Fruit fly (Drosophila melanogaster): Measurements from ENCODE around the gene CG13639.

Gene CG13639

dm6 chr3R:24875939-24876842 is 16.0 kb upstream of the CG13639 start, which contains the start of gene CG3744 (continued):
- TF ChIP-seq lbe (GFP tag; optimal IDR thresholded peaks at IDR 0.05) (peak; percentile 79), fd64A (GFP tag; optimal IDR thresholded peaks at IDR 0.05) (no peak), Myb (GFP tag; optimal IDR thresholded peaks at IDR 0.05) (peak; percentile 47), rib (GFP tag; IDR thresholded peaks at IDR 0.05) (peak; percentile 90), chinmo (GFP tag; IDR thresholded peaks at IDR 0.05; ENCODE audit: partially characterized antibody) (peak; percentile 94), CG34224 (GFP tag; IDR thresholded peaks at IDR 0.05; ENCODE audit: partially characterized antibody) (peak; percentile 88), CG13624 (GFP tag; optimal IDR thresholded peaks at IDR 0.05) (peak; percentile 67), CG7786 (GFP tag; optimal IDR thresholded peaks at IDR 0.05) (peak; percentile 73), Hr78 (GFP tag; optimal IDR thresholded peaks at IDR 0.05) (no peak), Eip74EF (GFP tag; optimal IDR thresholded peaks at IDR 0.05) (peak in 1 of 2 experiments; percentile 65), croc (GFP tag; conservative IDR thresholded peaks at IDR 0.05) (peak; percentile 79), CG7372 (GFP tag; IDR thresholded peaks at IDR 0.05) (peak; percentile 93), CG15514 (GFP tag; optimal IDR thresholded peaks at IDR 0.05) (peak; percentile 88), CG11560 (tag; IDR thresholded peaks at IDR 0.05) (peak; percentile 72), CG16813 (GFP tag; IDR thresholded peaks at IDR 0.05; ENCODE audit: partially characterized antibody) (peak; percentile 96), mirr (GFP tag; optimal IDR thresholded peaks at IDR 0.05) (peak; percentile 74), Ets97D (GFP tag; optimal IDR thresholded peaks at IDR 0.05) (peak; percentile 60), Ets65A (GFP tag) (peak; percentile 99), CG17612 (GFP tag; IDR thresholded peaks at IDR 0.05) (peak; percentile 87), zf30C (GFP tag; optimal IDR thresholded peaks at IDR 0.05) (peak; percentile 21), CG7928 (GFP tag; optimal IDR thresholded peaks at IDR 0.05) (peak; percentile 63), CG12299 (tag; optimal IDR thresholded peaks at IDR 0.05) (peak; percentile 86), grau (tag; optimal IDR thresholded peaks at IDR 0.05) (peak; percentile 92), phol (tag; optimal IDR thresholded peaks at IDR 0.05) (peak; percentile 90), nau (GFP tag; optimal IDR thresholded peaks at IDR 0.05) (no peak), Hr3 (GFP tag; optimal IDR thresholded peaks at IDR 0.05) (peak; percentile 92), disco-r (GFP tag; optimal IDR thresholded peaks at IDR 0.05) (no peak), ind (GFP tag; optimal IDR thresholded peaks at IDR 0.05) (peak; percentile 93), CG8944 (GFP tag; optimal IDR thresholded peaks at IDR 0.05) (peak; percentile 69), CG1603 (tag; optimal IDR thresholded peaks at IDR 0.05) (peak; percentile 66), tx (GFP tag; optimal IDR thresholded peaks at IDR 0.05) (peak; percentile 63), NFAT (GFP tag; IDR thresholded peaks at IDR 0.05) (peak; percentile 99), cad (GFP tag; optimal IDR thresholded peaks at IDR 0.05) (no peak), CG13296 (GFP tag; optimal IDR thresholded peaks at IDR 0.05) (peak; percentile 90), CG30020 (tag; optimal IDR thresholded peaks at IDR 0.05) (peak; percentile 72), gsb-n (tag; optimal IDR thresholded peaks at IDR 0.05) (peak; percentile 78), CG2712 (tag; optimal IDR thresholded peaks at IDR 0.05) (peak; percentile 94), HLH4C (GFP tag; IDR thresholded peaks at IDR 0.05; ENCODE audit: partially characterized antibody) (peak; percentile 87), CG11695 (GFP tag; IDR thresholded peaks at IDR 0.05) (peak; percentile 89), jumu (GFP tag; optimal IDR thresholded peaks at IDR 0.05) (peak; percentile 67), Chrac-16 (GFP tag; optimal IDR thresholded peaks at IDR 0.05) (peak; percentile 86), CG10321 (GFP tag; IDR thresholded peaks at IDR 0.05) (peak; percentile 77), HHEX (GFP tag; optimal IDR thresholded peaks at IDR 0.05) (peak; percentile 88), bbx (GFP tag; IDR thresholded peaks at IDR 0.05; ENCODE audit: partially characterized antibody) (peak; percentile 95), NK7.1 (GFP tag; optimal IDR thresholded peaks at IDR 0.05) (peak; percentile 24), odd (GFP tag; optimal IDR thresholded peaks at IDR 0.05) (peak; percentile 50), nerfin-2 (GFP tag; IDR thresholded peaks at IDR 0.05; ENCODE audit: partially characterized antibody) (peak; percentile 65), nom (GFP tag; optimal IDR thresholded peaks at IDR 0.05) (no peak)
